Fruit fly (Drosophila melanogaster) whole organism, prepupa: Measurements from ENCODE around the gene Rbcn-3A.
A peak's percentile ranks its signal among the peaks of the same experiment; 100 is the strongest.

Experiments
- Blimp-1 ChIP-seq: fragments of 200-800 bp; sonication (Bioruptor generic); optimal IDR thresholded peaks from 3 replicates; lab custom pipeline; 2017; ENCODE audit warnings: missing biosample characterization, missing genetic modification characterization, mild to moderate bottlenecking, moderate library complexity, missing genetic modification reagents
- CG10631 ChIP-seq: fragments of 200-800 bp; sonication (Bioruptor generic); optimal IDR thresholded peaks from 2 replicates; lab custom pipeline; 2016; ENCODE audit warnings: missing biosample characterization, missing genetic modification characterization
- CG10669 ChIP-seq: fragments of 200-800 bp; sonication (Bioruptor generic); optimal IDR thresholded peaks from 3 replicates; lab custom pipeline; 2018; ENCODE audit warnings: missing biosample characterization, mild to moderate bottlenecking, missing genetic modification characterization, moderate library complexity
- CG11294 ChIP-seq: fragments of 200-800 bp; sonication (Bioruptor generic); IDR thresholded peaks from 2 replicates; pipeline ENCODE4 v1.3.6; 2022; ENCODE audit warnings: missing biosample characterization, missing genetic modification characterization
- CG11762 ChIP-seq: fragments of 200-800 bp; sonication (Bioruptor generic); optimal IDR thresholded peaks from 3 replicates; lab custom pipeline; 2016; ENCODE audit warnings: missing biosample characterization, missing genetic modification characterization; ENCODE audit not compliant: insufficient read depth
- CG11902 ChIP-seq: fragments of 200-800 bp; sonication (Bioruptor generic); optimal IDR thresholded peaks from 3 replicates; lab custom pipeline; 2016; ENCODE audit warnings: missing biosample characterization, missing genetic modification characterization
- CG1621 ChIP-seq: fragments of 200-800 bp; sonication (Bioruptor generic); optimal IDR thresholded peaks from 3 replicates; lab custom pipeline; 2018; ENCODE audit warnings: missing biosample characterization, mild to moderate bottlenecking, missing genetic modification characterization
- CG3032 ChIP-seq: fragments of 200-800 bp; optimal IDR thresholded peaks from 2 replicates; lab custom pipeline; 2019; ENCODE audit warnings: missing biosample characterization, mild to moderate bottlenecking, missing genetic modification characterization, moderate library complexity
- CG31627 ChIP-seq: fragments of 200-800 bp; sonication (Bioruptor generic); optimal IDR thresholded peaks from 3 replicates; lab custom pipeline; 2016; ENCODE audit warnings: missing biosample characterization, missing genetic modification characterization
- CG32006 ChIP-seq: fragments of 200-800 bp; sonication (Bioruptor generic); optimal IDR thresholded peaks from 3 replicates; lab custom pipeline; 2017; ENCODE audit warnings: missing biosample characterization, mild to moderate bottlenecking, missing genetic modification characterization
- CG34406 ChIP-seq: fragments of 200-800 bp; sonication (Bioruptor generic); optimal IDR thresholded peaks from 3 replicates; lab custom pipeline; 2016; ENCODE audit warnings: missing biosample characterization, missing genetic modification characterization
- CG3919 ChIP-seq: fragments of 200-800 bp; sonication (Bioruptor generic); optimal IDR thresholded peaks from 3 replicates; lab custom pipeline; 2016; ENCODE audit warnings: missing biosample characterization, missing genetic modification characterization
- CG4318 ChIP-seq: fragments of 200-800 bp; sonication (Bioruptor generic); optimal IDR thresholded peaks from 3 replicates; lab custom pipeline; 2017; ENCODE audit warnings: missing biosample characterization, mild to moderate bottlenecking, missing genetic modification characterization
- CG6163 ChIP-seq: fragments of 200-800 bp; sonication (Bioruptor generic); IDR thresholded peaks from 3 replicates; pipeline ENCODE4 v1.3.6; 2022; ENCODE audit warnings: missing biosample characterization, missing genetic modification characterization
- CG6276 ChIP-seq: fragments of 200-800 bp; sonication (Bioruptor generic); optimal IDR thresholded peaks from 2 replicates; lab custom pipeline; 2017; ENCODE audit warnings: missing biosample characterization, mild to moderate bottlenecking, missing genetic modification characterization
- CG6808 ChIP-seq: fragments of 200-800 bp; sonication (Bioruptor generic); optimal IDR thresholded peaks from 3 replicates; lab custom pipeline; 2017; ENCODE audit warnings: missing biosample characterization, missing genetic modification characterization, mild to moderate bottlenecking, moderate library complexity, missing genetic modification reagents
- CG6854 ChIP-seq: fragments of 200-800 bp; sonication (Bioruptor generic); optimal IDR thresholded peaks from 2 replicates; lab custom pipeline; 2017; ENCODE audit warnings: missing biosample characterization, mild to moderate bottlenecking, missing genetic modification characterization
- CG7368 ChIP-seq: fragments of 200-800 bp; sonication (Bioruptor generic); optimal IDR thresholded peaks from 3 replicates; lab custom pipeline; 2016; ENCODE audit warnings: missing biosample characterization, missing genetic modification characterization
- CG8119 ChIP-seq: fragments of 200-800 bp; sonication (Bioruptor generic); IDR thresholded peaks from 3 replicates; pipeline ENCODE4 v1.3.6; 2022; ENCODE audit warnings: missing biosample characterization, missing genetic modification characterization
- CG8319 ChIP-seq: fragments of 200-800 bp; sonication (Bioruptor generic); optimal IDR thresholded peaks from 3 replicates; lab custom pipeline; 2016; ENCODE audit warnings: missing biosample characterization, missing genetic modification characterization
- CG9139 ChIP-seq: fragments of 200-800 bp; sonication (Bioruptor generic); optimal IDR thresholded peaks from 3 replicates; lab custom pipeline; 2017; ENCODE audit warnings: missing biosample characterization, mild to moderate bottlenecking, missing genetic modification characterization
- Eip75B ChIP-seq: fragments of 200-800 bp; sonication (Bioruptor generic); optimal IDR thresholded peaks from 3 replicates; lab custom pipeline; 2016; ENCODE audit warnings: missing biosample characterization, missing genetic modification characterization
- Eip78C ChIP-seq: fragments of 200-800 bp; sonication (Bioruptor generic); peaks from one replicate; lab custom pipeline; 2016; ENCODE audit warnings: missing biosample characterization, missing genetic modification characterization
- Eip93F ChIP-seq: fragments of 200-800 bp; sonication (Bioruptor generic); optimal IDR thresholded peaks from 2 replicates; lab custom pipeline; 2016; ENCODE audit warnings: missing biosample characterization, mild to moderate bottlenecking, missing genetic modification characterization
- Ets21C ChIP-seq: fragments of 200-800 bp; sonication (Bioruptor generic); optimal IDR thresholded peaks from 3 replicates; lab custom pipeline; 2016; ENCODE audit warnings: missing biosample characterization, missing genetic modification characterization
- Ets96B ChIP-seq: fragments of 200-800 bp; optimal IDR thresholded peaks from 2 replicates; lab custom pipeline; 2019; ENCODE audit warnings: missing biosample characterization, mild to moderate bottlenecking, missing genetic modification characterization, moderate library complexity
- Gug ChIP-seq: fragments of 200-800 bp; sonication (Bioruptor generic); IDR thresholded peaks from 2 replicates; pipeline ENCODE4 v1.3.6; 2022; ENCODE audit warnings: missing biosample characterization, missing genetic modification characterization
- Hr38 ChIP-seq: sonication (Bioruptor generic); optimal IDR thresholded peaks from 2 replicates; lab custom pipeline; 2016; ENCODE audit warnings: missing biosample characterization, missing genetic modification characterization
- Hr39 ChIP-seq: fragments of 200-800 bp; sonication (Bioruptor generic); optimal IDR thresholded peaks from 2 replicates; lab custom pipeline; 2016; ENCODE audit warnings: missing biosample characterization, missing genetic modification characterization
- Hr4 ChIP-seq: fragments of 200-800 bp; sonication (Bioruptor generic); optimal IDR thresholded peaks from 3 replicates; lab custom pipeline; 2016; ENCODE audit warnings: missing biosample characterization, missing genetic modification characterization
- Lpt ChIP-seq: fragments of 200-800 bp; sonication (Bioruptor generic); optimal IDR thresholded peaks from 3 replicates; lab custom pipeline; 2016; ENCODE audit warnings: missing biosample characterization, missing genetic modification characterization
- OdsH ChIP-seq: fragments of 200-800 bp; sonication (Bioruptor generic); optimal IDR thresholded peaks from 3 replicates; lab custom pipeline; 2016; ENCODE audit warnings: missing biosample characterization, missing genetic modification characterization
- Smox ChIP-seq: fragments of 200-800 bp; sonication (Bioruptor generic); optimal IDR thresholded peaks from 3 replicates; lab custom pipeline; 2016; ENCODE audit warnings: missing biosample characterization, missing genetic modification characterization
- Sox14 ChIP-seq: fragments of 200-800 bp; sonication (Bioruptor generic); optimal IDR thresholded peaks from 3 replicates; lab custom pipeline; 2016; ENCODE audit warnings: missing biosample characterization, missing genetic modification characterization
- Sox15 ChIP-seq: fragments of 200-800 bp; sonication (Bioruptor generic); optimal IDR thresholded peaks from 3 replicates; lab custom pipeline; 2016; ENCODE audit warnings: missing biosample characterization, missing genetic modification characterization
- achi ChIP-seq: fragments of 200-800 bp; sonication (Bioruptor generic); optimal IDR thresholded peaks from 3 replicates; lab custom pipeline; 2016; ENCODE audit warnings: missing biosample characterization, missing genetic modification characterization
- acj6 ChIP-seq: fragments of 200-800 bp; sonication (Bioruptor generic); optimal IDR thresholded peaks from 3 replicates; lab custom pipeline; 2016; ENCODE audit warnings: missing biosample characterization, missing genetic modification characterization
- cyc ChIP-seq: fragments of 200-800 bp; sonication (Bioruptor generic); optimal IDR thresholded peaks from 3 replicates; lab custom pipeline; 2016; ENCODE audit warnings: missing biosample characterization, missing genetic modification characterization
- dac ChIP-seq: fragments of 200-800 bp; sonication (Bioruptor generic); optimal IDR thresholded peaks from 2 replicates; lab custom pipeline; 2017; ENCODE audit warnings: missing biosample characterization, mild to moderate bottlenecking, missing genetic modification characterization
- dsx ChIP-seq: fragments of 200-800 bp; optimal IDR thresholded peaks from 3 replicates; lab custom pipeline; 2019; ENCODE audit warnings: missing biosample characterization, mild to moderate bottlenecking, missing genetic modification characterization, moderate library complexity; ENCODE audit not compliant: poor library complexity, severe bottlenecking
- eg ChIP-seq: fragments of 200-800 bp; sonication (Bioruptor generic); IDR thresholded peaks from 3 replicates; pipeline ENCODE4 v1.3.6; 2022; ENCODE audit warnings: missing biosample characterization, missing genetic modification characterization
- esn ChIP-seq: fragments of 200-800 bp; sonication (Bioruptor generic); optimal IDR thresholded peaks from 2 replicates; lab custom pipeline; 2016; ENCODE audit warnings: missing biosample characterization, mild to moderate bottlenecking, missing genetic modification characterization, moderate library complexity
- fd59A ChIP-seq: fragments of 200-800 bp; sonication (Bioruptor generic); optimal IDR thresholded peaks from 2 replicates; lab custom pipeline; 2017; ENCODE audit warnings: missing biosample characterization, mild to moderate bottlenecking, missing genetic modification characterization, missing genetic modification reagents
- fd85E ChIP-seq: fragments of 200-800 bp; sonication (Bioruptor generic); optimal IDR thresholded peaks from 3 replicates; lab custom pipeline; 2016; ENCODE audit warnings: missing biosample characterization, missing genetic modification characterization
- fkh ChIP-seq: fragments of 200-800 bp; sonication (Bioruptor generic); optimal IDR thresholded peaks from 3 replicates; lab custom pipeline; 2017; ENCODE audit warnings: missing biosample characterization, mild to moderate bottlenecking, missing genetic modification characterization, moderate library complexity
- lz ChIP-seq: fragments of 200-800 bp; sonication (Bioruptor generic); optimal IDR thresholded peaks from 3 replicates; lab custom pipeline; 2016; ENCODE audit warnings: missing biosample characterization, missing genetic modification characterization
- net ChIP-seq: fragments of 200-800 bp; sonication (Bioruptor generic); optimal IDR thresholded peaks from 3 replicates; lab custom pipeline; 2016; ENCODE audit warnings: missing biosample characterization, missing genetic modification characterization
- salr ChIP-seq, 2 experiments: fragments of 200-800 bp; sonication (Bioruptor generic); optimal IDR thresholded peaks; 3 replicates each; lab custom pipeline; 2016 to 2018; ENCODE audit warnings: missing biosample characterization in 2 of 2, missing genetic modification characterization in 2 of 2, mild to moderate bottlenecking in 1 of 2
- spab ChIP-seq: fragments of 200-800 bp; sonication (Bioruptor generic); optimal IDR thresholded peaks from 2 replicates; lab custom pipeline; 2017; ENCODE audit warnings: missing biosample characterization, mild to moderate bottlenecking, missing genetic modification characterization, missing genetic modification reagents
- ss ChIP-seq, 2 experiments: fragments of 200-800 bp; sonication (Bioruptor generic); optimal IDR thresholded peaks; 2 replicates in 1 of 2; 3 replicates in 1 of 2; lab custom pipeline; 2017 to 2018; ENCODE audit warnings: mild to moderate bottlenecking in 2 of 2, missing biosample characterization in 2 of 2, missing genetic modification characterization in 2 of 2, moderate library complexity in 1 of 2
- topi ChIP-seq: fragments of 200-800 bp; sonication (Bioruptor generic); optimal IDR thresholded peaks from 3 replicates; lab custom pipeline; 2016; ENCODE audit warnings: missing biosample characterization, missing genetic modification characterization
- vri ChIP-seq: fragments of 200-800 bp; sonication (Bioruptor generic); optimal IDR thresholded peaks from 3 replicates; lab custom pipeline; 2016; ENCODE audit warnings: missing biosample characterization, mild to moderate bottlenecking, missing genetic modification characterization

Gene Rbcn-3A

dm6 chrX:6263614-6264130 is 8.4 kb upstream of the Rbcn-3A start:
- TF ChIP-seq cyc (no peak), fkh (GFP tag; lab: Kevin White, UChicago) (peak; percentile 68), Smox (no peak), Hr39 (GFP tag; lab: Kevin White, UChicago) (no peak), Sox14 (GFP tag; lab: Kevin White, UChicago) (peak; percentile 19), topi (GFP tag; lab: Kevin White, UChicago) (peak; percentile 38), esn (GFP tag; lab: Kevin White, UChicago) (no peak), Ets96B (tag; lab: Kevin White, UChicago) (peak; percentile 36), spab (GFP tag; lab: Kevin White, UChicago) (no peak), fd59A (peak; percentile 18), Sox15 (peak; percentile 14), net (GFP tag; lab: Kevin White, UChicago) (peak; percentile 43), CG11762 (peak; percentile 15), lz (GFP tag; lab: Kevin White, UChicago) (peak; percentile 17), CG11294 (GFP tag; lab: Robert Waterston, UW) (no peak), dac (GFP tag; lab: Kevin White, UChicago) (peak; percentile 55), achi (GFP tag; lab: Kevin White, UChicago) (peak; percentile 37), CG31627 (GFP tag; lab: Kevin White, UChicago) (no peak), ss (GFP tag; optimal IDR thresholded peaks at IDR 0.05; lab: Kevin White, UChicago) (peak in 1 of 2 experiments; percentile 10), CG4318 (peak; percentile 11), CG32006 (peak; percentile 77), CG6163 (no peak), Eip78C (GFP tag; lab: Kevin White, UChicago) (peak; percentile 88), CG7368 (GFP tag; lab: Kevin White, UChicago) (no peak), Eip93F (GFP tag; lab: Kevin White, UChicago) (no peak), Blimp-1 (GFP tag; lab: Kevin White, UChicago) (no peak), CG6808 (peak; percentile 22), CG10669 (peak; percentile 21), CG10631 (no peak), CG6276 (GFP tag; lab: Kevin White, UChicago) (peak; percentile 79), Hr38 (no peak), CG8319 (GFP tag; lab: Kevin White, UChicago) (peak; percentile 14), CG9139 (no peak), CG1621 (tag; lab: Kevin White, UChicago) (no peak), CG8119 (GFP tag; lab: Robert Waterston, UW) (peak; percentile 64; the same call in 2 of the 3 replicates), CG6854 (GFP tag; lab: Kevin White, UChicago) (no peak), salr (GFP tag; optimal IDR thresholded peaks at IDR 0.05; lab: Kevin White, UChicago) (peak in 1 of 2 experiments; percentile 25), vri (no peak), fd85E (no peak), Hr4 (GFP tag; lab: Kevin White, UChicago) (peak; percentile 67), acj6 (GFP tag; lab: Kevin White, UChicago) (peak; percentile 21), Gug (GFP tag; lab: Robert Waterston, UW) (no peak), CG3919 (GFP tag; lab: Kevin White, UChicago) (peak; percentile 19), Eip75B (peak; percentile 16), dsx (GFP tag; lab: Kevin White, UChicago) (peak; percentile 1), CG11902 (GFP tag; lab: Kevin White, UChicago) (no peak), eg (GFP tag; lab: Robert Waterston, UW) (peak; percentile 53; the same call in 2 of the 3 replicates), Ets21C (GFP tag; lab: Kevin White, UChicago) (no peak), CG34406 (GFP tag; lab: Kevin White, UChicago) (no peak), Lpt (GFP tag; lab: Kevin White, UChicago) (peak; percentile 24), OdsH (GFP tag; lab: Kevin White, UChicago) (peak; percentile 22), CG3032 (peak; percentile 5)
